Worm (Caenorhabditis elegans) whole organism, L2 larva: ENCODE results near the gene ssp-10.

Source experiments
- lsy-2 ChIP-seq, 2 experiments: fragments of 150-350 bp in 1 of 2; sonication (generic microtip) in 1 of 2; optimal IDR thresholded peaks; 2 replicates each; lab custom pipeline; 2014 to 2017; ENCODE audit warnings: missing biosample characterization in 2 of 2, missing genetic modification characterization in 2 of 2
- nhr-11 ChIP-seq: fragments of 150-350 bp; optimal IDR thresholded peaks from 2 replicates; lab custom pipeline; 2014; ENCODE audit warnings: missing biosample characterization, missing genetic modification characterization
- nhr-77 ChIP-seq: fragments of 150-350 bp; optimal IDR thresholded peaks from 2 replicates; lab custom pipeline; 2014; ENCODE audit warnings: missing biosample characterization, missing genetic modification characterization
- unc-39 ChIP-seq: fragments of 150-350 bp; optimal IDR thresholded peaks from 2 replicates; lab custom pipeline; 2014; ENCODE audit warnings: missing biosample characterization, missing genetic modification characterization
- unc-62 ChIP-seq: fragments of 150-350 bp; optimal IDR thresholded peaks from 2 replicates; lab custom pipeline; 2014; ENCODE audit warnings: missing biosample characterization, missing genetic modification reagents, missing genetic modification characterization

ce11 chrIV:9895088-9895487 lies 44.3 kb upstream of the ssp-10 start, which contains the start of gene ssp-32:
- no peak for TF ChIP-seq unc-39 (tag; lab: Kevin White, UChicago)
- TF ChIP-seq nhr-77 = no peak
- no peak for TF ChIP-seq lsy-2 (tag; optimal IDR thresholded peaks at IDR 0.05; lab: Kevin White, UChicago)
- no peak for TF ChIP-seq unc-62 (GFP tag; lab: Kevin White, UChicago)
- no peak for TF ChIP-seq nhr-11
